Worm (Caenorhabditis elegans): Measurements from ENCODE around the gene efk-1.

- no peak for TF ChIP-seq klf-2 (GFP tag; conservative IDR thresholded peaks at IDR 0.05)
- no peak for TF ChIP-seq cog-1 (tag; optimal IDR thresholded peaks at IDR 0.05)
- TF ChIP-seq flt-1 (GFP tag; IDR thresholded peaks at IDR 0.05): no peak
- TF ChIP-seq ref-1 (GFP tag; conservative IDR thresholded peaks at IDR 0.05): no peak
- TF ChIP-seq tab-1 (GFP tag; IDR thresholded peaks at IDR 0.05): no peak
- no peak for TF ChIP-seq ztf-23 (GFP tag; IDR thresholded peaks at IDR 0.05)
- TF ChIP-seq ztf-29 (GFP tag; IDR thresholded peaks at IDR 0.05): no peak
- no peak for TF ChIP-seq T22C8.4 (GFP tag; IDR thresholded peaks at IDR 0.05)
These were observed 28.3 kb downstream of the efk-1 start for ce11 chrIII:6139932-6140612.

Data from whole organism, midembryonic.